Fruit fly (Drosophila melanogaster): ENCODE data around the gene MED30.

MED30 gene

DNA sequence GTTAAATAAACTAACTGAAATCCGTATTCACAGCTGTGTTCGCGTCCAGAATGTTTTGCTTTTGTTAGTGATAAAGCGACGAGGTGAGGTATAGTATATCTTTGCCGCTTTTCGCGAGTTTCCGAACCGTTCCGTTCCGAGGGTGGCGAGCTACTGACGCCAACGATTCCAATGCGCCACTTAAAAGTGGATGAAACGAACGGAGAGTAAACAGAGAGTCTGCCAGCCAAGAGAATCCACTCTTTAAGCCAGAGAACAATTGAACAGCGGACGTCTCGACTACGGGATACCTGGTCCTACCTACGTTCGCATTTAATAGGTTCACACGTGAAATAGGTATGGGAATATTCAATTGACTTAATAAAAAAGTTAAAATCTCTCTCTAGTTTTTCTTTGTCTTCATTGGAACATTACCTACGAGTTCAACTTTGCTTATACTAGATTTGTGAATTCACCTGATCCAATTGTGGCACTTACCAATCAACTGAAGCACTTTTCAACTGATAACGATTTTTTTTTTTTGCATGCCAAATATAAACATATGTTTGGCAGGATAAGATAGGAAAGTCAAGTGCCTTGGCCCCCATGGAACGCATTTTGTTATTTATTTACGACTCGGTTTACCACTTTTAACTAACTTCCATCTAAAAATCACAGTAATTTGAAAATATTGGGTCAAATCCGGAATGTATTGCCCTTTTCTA, 49.9 kb downstream of the MED30 start, which contains the start of gene CG13893 (continued):
- TF ChIP-seq toy (GFP tag; IDR thresholded peaks at IDR 0.05), result no peak
- TF ChIP-seq crc (GFP tag; optimal IDR thresholded peaks at IDR 0.05), result no peak
- no peak for TF ChIP-seq CG8359 (GFP tag; optimal IDR thresholded peaks at IDR 0.05; ENCODE audit: borderline replicate concordance)
- no peak for TF ChIP-seq E2f1 (GFP tag; IDR thresholded peaks at IDR 0.05)
- TF ChIP-seq sna (GFP tag; IDR thresholded peaks at IDR 0.05; ENCODE audit: partially characterized antibody), result no peak
- no peak for TF ChIP-seq ase (GFP tag; IDR thresholded peaks at IDR 0.05)
- TF ChIP-seq CG3838 (GFP tag; optimal IDR thresholded peaks at IDR 0.05), result no peak
- TF ChIP-seq slou (GFP tag; optimal IDR thresholded peaks at IDR 0.05), result no peak
- TF ChIP-seq kay (GFP tag; optimal IDR thresholded peaks at IDR 0.05), result no peak
- TF ChIP-seq YL-1 (GFP tag; optimal IDR thresholded peaks at IDR 0.05), result no peak
- TF ChIP-seq en (GFP tag; optimal IDR thresholded peaks at IDR 0.05), result no peak
- TF ChIP-seq Sry-β (GFP tag; optimal IDR thresholded peaks at IDR 0.05), result no peak
- TF ChIP-seq CG10431 (GFP tag; optimal IDR thresholded peaks at IDR 0.05), result no peak
- TF ChIP-seq aop (GFP tag; IDR thresholded peaks at IDR 0.05), result no peak
- peak; percentile 72; the same call in 1 of the 2 replicates for TF ChIP-seq sob (GFP tag; IDR thresholded peaks at IDR 0.05)
- peak; percentile 45 for TF ChIP-seq schlank (tag; optimal IDR thresholded peaks at IDR 0.05)
- TF ChIP-seq CG12236 (GFP tag; optimal IDR thresholded peaks at IDR 0.05), result no peak
- no peak for TF ChIP-seq NC2α (GFP tag; optimal IDR thresholded peaks at IDR 0.05)
- peak; percentile 82 for TF ChIP-seq CG13624 (GFP tag; optimal IDR thresholded peaks at IDR 0.05)
- no peak for TF ChIP-seq CG10267 (tag; optimal IDR thresholded peaks at IDR 0.05)
- peak; percentile 16 for TF ChIP-seq sd (tag; optimal IDR thresholded peaks at IDR 0.05)
- peak; percentile 60 for TF ChIP-seq CG18599 (GFP tag; optimal IDR thresholded peaks at IDR 0.05)
- no peak for TF ChIP-seq Tbp (GFP tag; optimal IDR thresholded peaks at IDR 0.05)
- no peak for TF ChIP-seq ham (GFP tag; IDR thresholded peaks at IDR 0.05)
- no peak for TF ChIP-seq CG14710 (tag; optimal IDR thresholded peaks at IDR 0.05)
- TF ChIP-seq zen2 (GFP tag; IDR thresholded peaks at IDR 0.05; ENCODE audit: partially characterized antibody), result peak; percentile 25; the same call in 1 of the 3 replicates
- TF ChIP-seq pan (optimal IDR thresholded peaks at IDR 0.05), result peak in 1 of 2 experiments; percentile 78
- TF ChIP-seq pan (GFP tag; optimal IDR thresholded peaks at IDR 0.05 in 1 of 2, IDR thresholded peaks at IDR 0.05 in 1 of 2), result peak in 1 of 2 experiments; percentile 19
- no peak for TF ChIP-seq CG15696 (tag; optimal IDR thresholded peaks at IDR 0.05)
- no peak for TF ChIP-seq CG1602 (GFP tag; optimal IDR thresholded peaks at IDR 0.05)
- no peak for TF ChIP-seq CG3847 (GFP tag; IDR thresholded peaks at IDR 0.05)
- TF ChIP-seq grn (GFP tag; optimal IDR thresholded peaks at IDR 0.05), result no peak
- TF ChIP-seq CG11456 (GFP tag; IDR thresholded peaks at IDR 0.05), result peak; percentile 57; the same call in 1 of the 3 replicates
- no peak for TF ChIP-seq CG7556 (GFP tag; optimal IDR thresholded peaks at IDR 0.05)
- no peak for TF ChIP-seq Max (GFP tag; optimal IDR thresholded peaks at IDR 0.05)
- 0 out of 3 replicates have a peak, but pooled peaks have one; percentile 20 for TF ChIP-seq zfh1 (GFP tag; IDR thresholded peaks at IDR 0.05)
- TF ChIP-seq CG7963 (GFP tag; IDR thresholded peaks at IDR 0.05; ENCODE audit: partially characterized antibody), result peak; percentile 51; the same call in 1 of the 3 replicates
- no peak for TF ChIP-seq Ada2b (GFP tag; IDR thresholded peaks at IDR 0.05)
- 0 out of 2 replicates have a peak, but pooled peaks have one; percentile 23 for TF ChIP-seq cas (GFP tag; IDR thresholded peaks at IDR 0.05)
- TF ChIP-seq CG6254 (GFP tag; optimal IDR thresholded peaks at IDR 0.05), result no peak
- peak; percentile 68 for TF ChIP-seq mirr (GFP tag; optimal IDR thresholded peaks at IDR 0.05)
- TF ChIP-seq tna (GFP tag; IDR thresholded peaks at IDR 0.05; ENCODE audit: partially characterized antibody), result peak; percentile 51; the same call in 1 of the 2 replicates
- no peak for TF ChIP-seq CG9609 (GFP tag; optimal IDR thresholded peaks at IDR 0.05)
- TF ChIP-seq CG3163 (GFP tag; optimal IDR thresholded peaks at IDR 0.05), result peak; percentile 91
- no peak for TF ChIP-seq CG17568 (GFP tag; optimal IDR thresholded peaks at IDR 0.05)
- no peak for TF ChIP-seq Hmx (GFP tag; optimal IDR thresholded peaks at IDR 0.05)
- TF ChIP-seq dpn (GFP tag; optimal IDR thresholded peaks at IDR 0.05), result peak in 1 of 2 experiments; percentile 41
- TF ChIP-seq CG13424 (tag; optimal IDR thresholded peaks at IDR 0.05), result no peak
- TF ChIP-seq CG13775 (GFP tag; optimal IDR thresholded peaks at IDR 0.05), result no peak
- TF ChIP-seq CG7357 (GFP tag; IDR thresholded peaks at IDR 0.05), result no peak

Data from whole organism, embryonic.